Fruit fly (Drosophila melanogaster): Measurements from ENCODE around the gene CG16782.

CG16782 gene

DNA sequence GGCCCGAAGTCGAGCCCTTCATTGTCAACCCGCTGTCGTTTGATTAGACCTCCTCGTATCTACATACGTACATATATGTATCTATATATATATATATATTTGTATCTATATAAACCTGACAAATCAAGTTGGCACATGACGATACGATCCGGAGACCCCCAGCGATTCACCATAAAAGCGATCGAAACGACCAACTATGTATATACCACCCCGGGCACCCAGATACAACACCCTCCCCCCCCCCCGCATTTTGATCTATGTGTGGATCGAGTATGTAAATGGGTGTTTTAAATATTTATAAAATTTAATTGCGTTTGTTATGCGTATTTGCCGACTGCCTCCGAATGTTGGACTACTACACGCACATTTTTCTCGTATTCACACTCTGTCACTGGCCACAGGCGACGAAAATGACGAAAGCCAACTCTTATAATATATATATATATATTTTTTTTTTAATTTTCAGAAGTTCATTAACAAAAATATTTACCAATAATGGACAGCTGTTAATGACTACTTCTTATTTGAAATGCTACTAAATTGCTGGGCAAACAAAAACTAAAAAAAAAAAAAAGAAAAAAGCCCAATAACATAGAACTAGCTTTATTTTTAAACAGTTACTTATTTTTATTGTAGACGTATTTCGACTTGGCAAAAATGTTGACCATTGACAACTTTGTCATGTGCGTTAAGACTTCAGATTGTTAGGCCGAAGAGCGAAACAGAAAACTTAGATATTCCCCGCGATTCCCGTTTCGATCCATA lies 45.9 kb downstream of the CG16782 start (continued):
- peak; percentile 71 for TF ChIP-seq CG30403 (GFP tag; optimal IDR thresholded peaks at IDR 0.05)
- no peak for TF ChIP-seq sna (GFP tag; IDR thresholded peaks at IDR 0.05; ENCODE audit: partially characterized antibody)
- no peak for TF ChIP-seq peb (GFP tag; IDR thresholded peaks at IDR 0.05)
- TF ChIP-seq her (GFP tag; optimal IDR thresholded peaks at IDR 0.05) = no peak
- no peak for TF ChIP-seq slp2 (GFP tag; optimal IDR thresholded peaks at IDR 0.05)
- peak; percentile 71 for TF ChIP-seq CG32767 (GFP tag; IDR thresholded peaks at IDR 0.05)
- no peak for TF ChIP-seq CG18764 (GFP tag; optimal IDR thresholded peaks at IDR 0.05)
- TF ChIP-seq Jarid2 (GFP tag; optimal IDR thresholded peaks at IDR 0.05) = peak; percentile 1
- TF ChIP-seq btn (GFP tag; optimal IDR thresholded peaks at IDR 0.05) = no peak
- TF ChIP-seq CG10565 (GFP tag; optimal IDR thresholded peaks at IDR 0.05) = no peak
- no peak for TF ChIP-seq tx (GFP tag; optimal IDR thresholded peaks at IDR 0.05)
- peak; percentile 62 for TF ChIP-seq CG9727 (GFP tag; optimal IDR thresholded peaks at IDR 0.05)
- TF ChIP-seq Antp (GFP tag; optimal IDR thresholded peaks at IDR 0.05) = peak; percentile 36
- TF ChIP-seq Opbp (GFP tag; IDR thresholded peaks at IDR 0.05; ENCODE audit: partially characterized antibody) = no peak
- no peak for TF ChIP-seq Dip3 (GFP tag; optimal IDR thresholded peaks at IDR 0.05)
- no peak for TF ChIP-seq ato (GFP tag; IDR thresholded peaks at IDR 0.05; ENCODE audit: partially characterized antibody)
- peak; percentile 67 for TF ChIP-seq CG9817 (tag; optimal IDR thresholded peaks at IDR 0.05)
- TF ChIP-seq NC2β (GFP tag; optimal IDR thresholded peaks at IDR 0.05) = no peak
- TF ChIP-seq CG11398 (GFP tag; optimal IDR thresholded peaks at IDR 0.05) = no peak
- peak; percentile 72 for TF ChIP-seq cwo (GFP tag; optimal IDR thresholded peaks at IDR 0.05)
- TF ChIP-seq YL-1 (GFP tag; optimal IDR thresholded peaks at IDR 0.05) = no peak
- TF ChIP-seq CG8388 (GFP tag; optimal IDR thresholded peaks at IDR 0.05) = peak; percentile 70
- no peak for TF ChIP-seq CG4617 (GFP tag; optimal IDR thresholded peaks at IDR 0.05; ENCODE audit: borderline replicate concordance)
- peak; percentile 68 for TF ChIP-seq run (tag; optimal IDR thresholded peaks at IDR 0.05)
- TF ChIP-seq CG15601 (tag; optimal IDR thresholded peaks at IDR 0.05) = peak; percentile 62
- TF ChIP-seq Camta (GFP tag; optimal IDR thresholded peaks at IDR 0.05) = peak; percentile 21
- no peak for TF ChIP-seq pita (GFP tag; optimal IDR thresholded peaks at IDR 0.05)
- peak; percentile 70 for TF ChIP-seq Med (GFP tag)
- no peak for TF ChIP-seq Hr78 (GFP tag; optimal IDR thresholded peaks at IDR 0.05)
- no peak for TF ChIP-seq p53 (GFP tag; optimal IDR thresholded peaks at IDR 0.05)
- TF ChIP-seq Ssrp (tag; optimal IDR thresholded peaks at IDR 0.05) = peak; percentile 70
- peak; percentile 71 for TF ChIP-seq Ptx1 (GFP tag; IDR thresholded peaks at IDR 0.05)
- peak; percentile 24; the same call in 1 of the 2 replicates for TF ChIP-seq MBD-R2 (GFP tag; IDR thresholded peaks at IDR 0.05)
- TF ChIP-seq CrebB (tag; optimal IDR thresholded peaks at IDR 0.05) = no peak
- TF ChIP-seq B-H2 (GFP tag; optimal IDR thresholded peaks at IDR 0.05) = no peak
- no peak for TF ChIP-seq Doc3 (GFP tag; IDR thresholded peaks at IDR 0.05; ENCODE audit: partially characterized antibody)
- TF ChIP-seq abd-A (tag; optimal IDR thresholded peaks at IDR 0.05) = peak; percentile 95
- TF ChIP-seq Nf-YB (GFP tag; optimal IDR thresholded peaks at IDR 0.05) = peak; percentile 27
- TF ChIP-seq CG8944 (GFP tag; optimal IDR thresholded peaks at IDR 0.05) = no peak
- TF ChIP-seq Hey (tag; optimal IDR thresholded peaks at IDR 0.05) = no peak
- 0 out of 2 replicates have a peak, but pooled peaks have one; percentile 27 for TF ChIP-seq CG11247 (GFP tag; IDR thresholded peaks at IDR 0.05)
- TF ChIP-seq ttk (GFP tag; IDR thresholded peaks at IDR 0.05) = no peak
- TF ChIP-seq CG2116 (GFP tag; optimal IDR thresholded peaks at IDR 0.05) = peak; percentile 25
- TF ChIP-seq Hr51 (GFP tag; optimal IDR thresholded peaks at IDR 0.05) = peak in 1 of 2 experiments; percentile 83
- TF ChIP-seq ems (GFP tag; optimal IDR thresholded peaks at IDR 0.05) = no peak
- peak; percentile 60 for TF ChIP-seq HHEX (GFP tag; optimal IDR thresholded peaks at IDR 0.05)
- TF ChIP-seq fru (optimal IDR thresholded peaks at IDR 0.05) = no peak
- no peak for TF ChIP-seq gce (GFP tag; IDR thresholded peaks at IDR 0.05)
- TF ChIP-seq en (GFP tag; optimal IDR thresholded peaks at IDR 0.05) = no peak
